Fruit fly (Drosophila melanogaster) whole organism, embryonic: Measurements from ENCODE around the gene cyr.
A peak's percentile ranks its signal among the peaks of the same experiment; 100 is the strongest.

Experiments used
- ATbp ChIP-seq: fragments of 200-800 bp; sonication (Bioruptor generic); optimal IDR thresholded peaks from 2 replicates; lab custom pipeline; 2017; ENCODE audit warnings: missing biosample characterization, mild to moderate bottlenecking, missing genetic modification characterization, missing genetic modification reagents
- BtbVII ChIP-seq: fragments of 200-800 bp; sonication (Bioruptor generic); optimal IDR thresholded peaks from 3 replicates; lab custom pipeline; 2017; ENCODE audit warnings: missing biosample characterization, mild to moderate bottlenecking, missing genetic modification characterization
- CG10431 ChIP-seq: fragments of 200-800 bp; sonication (Bioruptor generic); optimal IDR thresholded peaks from 3 replicates; lab custom pipeline; 2018; ENCODE audit warnings: missing biosample characterization, mild to moderate bottlenecking, missing genetic modification characterization
- CG13775 ChIP-seq: fragments of 200-800 bp; sonication (Bioruptor generic); optimal IDR thresholded peaks from 3 replicates; lab custom pipeline; 2017; ENCODE audit warnings: missing biosample characterization, mild to moderate bottlenecking, missing genetic modification characterization
- CG14710 ChIP-seq: fragments of 200-800 bp; sonication (Bioruptor generic); optimal IDR thresholded peaks from 3 replicates; lab custom pipeline; 2019; ENCODE audit warnings: missing biosample characterization, mild to moderate bottlenecking, missing genetic modification characterization, moderate library complexity
- CG16813 ChIP-seq: fragments of 200-800 bp; sonication (Bioruptor generic); IDR thresholded peaks from 3 replicates; pipeline ENCODE4 v1.3.6; 2022; ENCODE audit warnings: missing biosample characterization, missing genetic modification characterization; ENCODE audit not compliant: partially characterized antibody
- CG18476 ChIP-seq: fragments of 200-800 bp; sonication (Bioruptor generic); optimal IDR thresholded peaks from 2 replicates; lab custom pipeline; 2016; ENCODE audit warnings: missing biosample characterization, mild to moderate bottlenecking, missing genetic modification characterization
- CG2202 ChIP-seq: fragments of 200-800 bp; sonication (Bioruptor generic); optimal IDR thresholded peaks from 2 replicates; lab custom pipeline; 2018; ENCODE audit warnings: missing biosample characterization, mild to moderate bottlenecking, missing genetic modification characterization
- CG30403 ChIP-seq: fragments of 200-800 bp; sonication (Bioruptor generic); optimal IDR thresholded peaks from 3 replicates; lab custom pipeline; 2016; ENCODE audit warnings: missing biosample characterization, missing genetic modification characterization
- CG31365 ChIP-seq: fragments of 200-800 bp; sonication (Bioruptor generic); optimal IDR thresholded peaks from 2 replicates; lab custom pipeline; 2018; ENCODE audit warnings: missing biosample characterization, mild to moderate bottlenecking, missing genetic modification characterization
- CG34376 ChIP-seq: fragments of 200-800 bp; sonication (Bioruptor generic); optimal IDR thresholded peaks from 2 replicates; lab custom pipeline; 2018; ENCODE audit warnings: missing biosample characterization, mild to moderate bottlenecking, missing genetic modification characterization
- CG3838 ChIP-seq: fragments of 200-800 bp; sonication (Bioruptor generic); optimal IDR thresholded peaks from 3 replicates; lab custom pipeline; 2016; ENCODE audit warnings: missing biosample characterization, missing genetic modification characterization
- CG43689 ChIP-seq: fragments of 200-800 bp; sonication (Bioruptor generic); IDR thresholded peaks from 2 replicates; pipeline ENCODE4 v1.3.6; 2022; ENCODE audit warnings: missing biosample characterization, missing genetic modification characterization
- CG6683 ChIP-seq: fragments of 200-800 bp; sonication (Bioruptor generic); optimal IDR thresholded peaks from 2 replicates; lab custom pipeline; 2017; ENCODE audit warnings: missing biosample characterization, mild to moderate bottlenecking, missing genetic modification characterization, missing genetic modification reagents
- CG7372 ChIP-seq: fragments of 200-800 bp; sonication (Bioruptor generic); IDR thresholded peaks from 2 replicates; pipeline ENCODE4 v1.3.6; 2022; ENCODE audit warnings: missing biosample characterization, missing genetic modification characterization
- CG9727 ChIP-seq: fragments of 200-800 bp; sonication (Bioruptor generic); optimal IDR thresholded peaks from 3 replicates; lab custom pipeline; 2017; ENCODE audit warnings: missing biosample characterization, mild to moderate bottlenecking, missing genetic modification characterization
- CTCF ChIP-seq: fragments of 200-800 bp; sonication (Bioruptor generic); optimal IDR thresholded peaks from 2 replicates; lab custom pipeline; 2017; ENCODE audit warnings: missing biosample characterization, mild to moderate bottlenecking, missing genetic modification characterization, moderate library complexity
- Chrac-16 ChIP-seq: fragments of 200-800 bp; sonication (Bioruptor generic); optimal IDR thresholded peaks from 3 replicates; lab custom pipeline; 2016; ENCODE audit warnings: missing biosample characterization, missing genetic modification characterization
- Eip74EF ChIP-seq, 2 experiments: fragments of 200-800 bp in 1 of 2; fragments of >200 bp in 1 of 2; sonication (Bioruptor generic) in 1 of 2; optimal IDR thresholded peaks; 2 replicates each; lab custom pipeline; 2017 to 2019; ENCODE audit warnings: missing biosample characterization in 2 of 2, missing genetic modification characterization in 2 of 2, mild to moderate bottlenecking in 1 of 2, moderate library complexity in 1 of 2
- Elba2 ChIP-seq: fragments of 200-800 bp; sonication (Bioruptor generic); optimal IDR thresholded peaks from 3 replicates; lab custom pipeline; 2016; ENCODE audit warnings: missing biosample characterization, missing genetic modification characterization
- H15 ChIP-seq: fragments of 200-800 bp; sonication (Bioruptor generic); IDR thresholded peaks from 3 replicates; pipeline ENCODE4 v1.3.6; 2022; ENCODE audit warnings: missing biosample characterization, missing genetic modification characterization
- H2.0 ChIP-seq: fragments of 200-800 bp; sonication (Bioruptor generic); IDR thresholded peaks from 2 replicates; pipeline ENCODE4 v1.3.6; 2022; ENCODE audit warnings: missing biosample characterization, missing genetic modification characterization
- HHEX ChIP-seq: fragments of 200-800 bp; sonication (Bioruptor generic); optimal IDR thresholded peaks from 3 replicates; lab custom pipeline; 2017; ENCODE audit warnings: missing biosample characterization, mild to moderate bottlenecking, missing genetic modification characterization, missing genetic modification reagents
- HLH3B ChIP-seq: fragments of 200-800 bp; sonication (Bioruptor generic); IDR thresholded peaks from 2 replicates; pipeline ENCODE4 v1.3.6; 2022; ENCODE audit warnings: missing biosample characterization, missing genetic modification characterization
- Hsf ChIP-seq: fragments of 200-800 bp; sonication (Bioruptor generic); optimal IDR thresholded peaks from 3 replicates; lab custom pipeline; 2016; ENCODE audit warnings: missing biosample characterization, missing genetic modification characterization
- Lpt ChIP-seq: fragments of >200 bp; optimal IDR thresholded peaks from 2 replicates; lab custom pipeline; 2018; ENCODE audit warnings: missing biosample characterization, missing genetic modification characterization
- MESR4 ChIP-seq: fragments of 200-800 bp; sonication (Bioruptor generic); optimal IDR thresholded peaks from 2 replicates; lab custom pipeline; 2018; ENCODE audit warnings: missing biosample characterization, mild to moderate bottlenecking, missing genetic modification characterization, moderate library complexity
- Myb ChIP-seq: fragments of 200-800 bp; sonication (Bioruptor generic); optimal IDR thresholded peaks from 2 replicates; lab custom pipeline; 2016; ENCODE audit warnings: missing biosample characterization, missing genetic modification characterization
- Rx ChIP-seq: fragments of 200-800 bp; sonication (Bioruptor generic); IDR thresholded peaks from 2 replicates; pipeline ENCODE4 v1.3.6; 2022; ENCODE audit warnings: missing biosample characterization, missing genetic modification characterization
- Tbp ChIP-seq: fragments of >200 bp; optimal IDR thresholded peaks from 2 replicates; lab custom pipeline; 2018; ENCODE audit warnings: missing biosample characterization, missing genetic modification characterization
- Xbp1 ChIP-seq: fragments of 200-800 bp; sonication (Bioruptor generic); optimal IDR thresholded peaks from 3 replicates; lab custom pipeline; 2016; ENCODE audit warnings: missing biosample characterization, mild to moderate bottlenecking, missing genetic modification characterization
- ase ChIP-seq: fragments of 200-800 bp; sonication (Bioruptor generic); IDR thresholded peaks from 3 replicates; pipeline ENCODE4 v1.3.6; 2022; ENCODE audit warnings: missing biosample characterization, missing genetic modification characterization
- emc ChIP-seq: fragments of 200-800 bp; sonication (Bioruptor generic); optimal IDR thresholded peaks from 2 replicates; lab custom pipeline; 2016; ENCODE audit warnings: missing biosample characterization, missing genetic modification characterization
- gt ChIP-seq: fragments of 200-800 bp; sonication (Bioruptor generic); IDR thresholded peaks from 2 replicates; pipeline ENCODE4 v1.3.6; 2022; ENCODE audit warnings: missing biosample characterization, missing genetic modification characterization
- jing ChIP-seq: fragments of 200-800 bp; sonication (Bioruptor generic); optimal IDR thresholded peaks from 2 replicates; lab custom pipeline; 2018; ENCODE audit warnings: missing biosample characterization, mild to moderate bottlenecking, missing genetic modification characterization
- knrl ChIP-seq: fragments of 200-800 bp; sonication (Bioruptor generic); IDR thresholded peaks from 3 replicates; pipeline ENCODE4 v1.3.6; 2022; ENCODE audit warnings: missing biosample characterization, missing genetic modification characterization; ENCODE audit not compliant: partially characterized antibody
- lbe ChIP-seq: fragments of 200-800 bp; sonication (Bioruptor generic); optimal IDR thresholded peaks from 2 replicates; lab custom pipeline; 2016; ENCODE audit warnings: missing biosample characterization, mild to moderate bottlenecking, missing genetic modification characterization
- mirr ChIP-seq: fragments of 200-800 bp; sonication (Bioruptor generic); optimal IDR thresholded peaks from 3 replicates; lab custom pipeline; 2018; ENCODE audit warnings: missing biosample characterization, mild to moderate bottlenecking, missing genetic modification characterization
- mld ChIP-seq: fragments of 200-800 bp; sonication (Bioruptor generic); IDR thresholded peaks from 3 replicates; pipeline ENCODE4 v1.3.6; 2022; ENCODE audit warnings: missing biosample characterization, missing genetic modification characterization; ENCODE audit not compliant: partially characterized antibody
- odd ChIP-seq: fragments of 200-800 bp; sonication (Bioruptor generic); optimal IDR thresholded peaks from 2 replicates; lab custom pipeline; 2017; ENCODE audit warnings: missing biosample characterization, mild to moderate bottlenecking, missing genetic modification characterization
- p53 ChIP-seq: fragments of 200-800 bp; sonication (Bioruptor generic); optimal IDR thresholded peaks from 2 replicates; lab custom pipeline; 2016; ENCODE audit warnings: missing biosample characterization, missing genetic modification characterization
- pb ChIP-seq: fragments of 200-800 bp; sonication (Bioruptor generic); optimal IDR thresholded peaks from 3 replicates; lab custom pipeline; 2016; ENCODE audit warnings: missing biosample characterization, missing genetic modification characterization
- pfk ChIP-seq: fragments of 200-800 bp; sonication (Bioruptor generic); optimal IDR thresholded peaks from 2 replicates; lab custom pipeline; 2018; ENCODE audit warnings: missing biosample characterization, mild to moderate bottlenecking, missing genetic modification characterization, moderate library complexity
- pros ChIP-seq: fragments of 200-800 bp; sonication (Bioruptor generic); optimal IDR thresholded peaks from 3 replicates; lab custom pipeline; 2019; ENCODE audit warnings: missing biosample characterization, mild to moderate bottlenecking, missing genetic modification characterization, moderate library complexity
- psq ChIP-seq: fragments of 200-800 bp; sonication (Bioruptor generic); optimal IDR thresholded peaks from 2 replicates; lab custom pipeline; 2017; ENCODE audit warnings: missing biosample characterization, missing genetic modification characterization
- schlank ChIP-seq: fragments of 200-800 bp; sonication (Bioruptor generic); optimal IDR thresholded peaks from 2 replicates; lab custom pipeline; 2018; ENCODE audit warnings: missing biosample characterization, mild to moderate bottlenecking, missing genetic modification characterization
- sd ChIP-seq: fragments of 200-800 bp; sonication (Bioruptor generic); optimal IDR thresholded peaks from 3 replicates; lab custom pipeline; 2018; ENCODE audit warnings: missing biosample characterization, mild to moderate bottlenecking, missing genetic modification characterization, moderate library complexity
- sob ChIP-seq: fragments of 200-800 bp; sonication (Bioruptor generic); IDR thresholded peaks from 2 replicates; pipeline ENCODE4 v1.3.6; 2022; ENCODE audit warnings: missing biosample characterization, missing genetic modification characterization
- ttk ChIP-seq: fragments of 200-800 bp; sonication (Bioruptor generic); IDR thresholded peaks from 2 replicates; pipeline ENCODE4 v2.1.2; 2022; ENCODE audit warnings: missing biosample characterization, missing genetic modification characterization

Gene cyr

dm6 chrX:8100026-8100825 lies 35.3 kb downstream of the cyr start (continued):
- TF ChIP-seq p53 (GFP tag; lab: Kevin White, UChicago): no peak
- TF ChIP-seq odd: peak; percentile 66
- peak; percentile 82 for TF ChIP-seq H2.0 (GFP tag; lab: Robert Waterston, UW)
- TF ChIP-seq CTCF: peak; percentile 31
- TF ChIP-seq Lpt (GFP tag; lab: Kevin White, UChicago): no peak
- peak; percentile 89 for TF ChIP-seq sob (GFP tag; lab: Robert Waterston, UW)
- peak; percentile 38; the same call in 1 of the 2 replicates for TF ChIP-seq gt (GFP tag; lab: Robert Waterston, UW)
- TF ChIP-seq psq (GFP tag; lab: Kevin White, UChicago): peak; percentile 46
- peak; percentile 42 for TF ChIP-seq Myb
- TF ChIP-seq BtbVII (GFP tag; lab: Kevin White, UChicago): peak; percentile 81
- TF ChIP-seq pb: peak; percentile 17
- TF ChIP-seq pros (GFP tag; lab: Kevin White, UChicago): no peak
- peak; percentile 60 for TF ChIP-seq CG2202 (tag; lab: Kevin White, UChicago)
- peak; percentile 22 for TF ChIP-seq MESR4 (GFP tag; lab: Kevin White, UChicago)
- peak; percentile 82 for TF ChIP-seq Rx
- peak; percentile 74 for TF ChIP-seq CG6683 (GFP tag; lab: Kevin White, UChicago)
- peak; percentile 92 for TF ChIP-seq HLH3B (GFP tag; lab: Robert Waterston, UW)
- TF ChIP-seq CG16813 (GFP tag; lab: Robert Waterston, UW): no peak
- no peak for TF ChIP-seq Elba2 (GFP tag; lab: Kevin White, UChicago)
- TF ChIP-seq mirr (GFP tag; lab: Kevin White, UChicago): peak; percentile 28
- TF ChIP-seq H15 (GFP tag; lab: Robert Waterston, UW): peak; percentile 81; the same call in 2 of the 3 replicates
- TF ChIP-seq CG13775 (GFP tag; lab: Kevin White, UChicago): peak; percentile 77
- TF ChIP-seq CG7372 (GFP tag; lab: Robert Waterston, UW): peak; percentile 80
- TF ChIP-seq CG31365 (tag; lab: Kevin White, UChicago): peak; percentile 37
- no peak for TF ChIP-seq Tbp (GFP tag; lab: Kevin White, UChicago)
- TF ChIP-seq Xbp1 (GFP tag; lab: Kevin White, UChicago): peak; percentile 87
- TF ChIP-seq sd (tag; lab: Kevin White, UChicago): peak; percentile 39
- TF ChIP-seq CG30403 (GFP tag; lab: Kevin White, UChicago): peak; percentile 81
- peak; percentile 84 for TF ChIP-seq HHEX
- TF ChIP-seq ase: peak; percentile 75
- peak; percentile 20 for TF ChIP-seq jing (GFP tag; lab: Kevin White, UChicago)
- peak; percentile 76 for TF ChIP-seq Hsf
- peak; percentile 90 for TF ChIP-seq ATbp (GFP tag; lab: Kevin White, UChicago)
- peak in 1 of 2 experiments; percentile 79 for TF ChIP-seq Eip74EF (GFP tag; optimal IDR thresholded peaks at IDR 0.05; lab: Kevin White, UChicago)
- TF ChIP-seq CG9727: peak; percentile 82
- no peak for TF ChIP-seq emc (GFP tag; lab: Kevin White, UChicago)
- TF ChIP-seq CG18476 (GFP tag; lab: Kevin White, UChicago): peak; percentile 69
- peak; percentile 61 for TF ChIP-seq CG3838 (GFP tag; lab: Kevin White, UChicago)
- TF ChIP-seq pfk (GFP tag; lab: Kevin White, UChicago): no peak
- peak; percentile 59 for TF ChIP-seq CG10431 (GFP tag; lab: Kevin White, UChicago)
- TF ChIP-seq ttk (GFP tag; lab: Robert Waterston, UW): peak; percentile 74
- TF ChIP-seq mld (GFP tag; lab: Robert Waterston, UW): no peak
- peak; percentile 67 for TF ChIP-seq CG34376 (GFP tag; lab: Kevin White, UChicago)
- TF ChIP-seq lbe (GFP tag; lab: Kevin White, UChicago): peak; percentile 49
- peak; percentile 69 for TF ChIP-seq Chrac-16
- TF ChIP-seq schlank: peak; percentile 43
- TF ChIP-seq CG14710 (tag; lab: Kevin White, UChicago): peak; percentile 68
- TF ChIP-seq CG43689: peak; percentile 63
- no peak for TF ChIP-seq knrl (GFP tag; lab: Robert Waterston, UW)
